Worm (Caenorhabditis elegans): ENCODE data around the gene ssq-3.

The ssq-3 gene

DNA sequence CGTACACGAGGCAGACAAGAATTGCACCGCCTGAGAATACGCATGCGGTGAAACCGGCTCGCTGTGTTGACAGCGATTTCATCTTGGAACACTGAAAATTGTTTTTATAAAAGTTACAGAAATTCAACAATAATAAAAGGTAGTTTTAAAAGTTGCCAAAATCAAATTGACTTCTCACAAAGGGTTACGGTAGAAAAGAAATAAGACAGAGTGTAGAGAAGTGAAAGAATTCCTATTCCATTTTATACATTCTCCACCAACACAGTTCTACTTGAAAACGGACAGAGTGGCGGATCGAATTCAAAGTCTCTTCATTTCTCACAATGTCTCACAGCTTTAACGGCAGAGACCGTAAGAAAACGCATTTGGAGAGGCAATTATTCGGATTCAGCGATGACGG is 41.0 kb downstream of the ssq-3 start, which contains the start of gene col-113:
col-113 (minus strand) TSS at position 101 of the 400 bp plus-strand sequence.
- TF ChIP-seq zag-1 (tag; optimal IDR thresholded peaks at IDR 0.05) (no peak), egl-5 (tag; optimal IDR thresholded peaks at IDR 0.05) (no peak), fkh-2 (tag; optimal IDR thresholded peaks at IDR 0.05) (no peak), ceh-9 (tag; optimal IDR thresholded peaks at IDR 0.05) (no peak), nhr-67 (tag; optimal IDR thresholded peaks at IDR 0.05) (no peak)

DNA sequence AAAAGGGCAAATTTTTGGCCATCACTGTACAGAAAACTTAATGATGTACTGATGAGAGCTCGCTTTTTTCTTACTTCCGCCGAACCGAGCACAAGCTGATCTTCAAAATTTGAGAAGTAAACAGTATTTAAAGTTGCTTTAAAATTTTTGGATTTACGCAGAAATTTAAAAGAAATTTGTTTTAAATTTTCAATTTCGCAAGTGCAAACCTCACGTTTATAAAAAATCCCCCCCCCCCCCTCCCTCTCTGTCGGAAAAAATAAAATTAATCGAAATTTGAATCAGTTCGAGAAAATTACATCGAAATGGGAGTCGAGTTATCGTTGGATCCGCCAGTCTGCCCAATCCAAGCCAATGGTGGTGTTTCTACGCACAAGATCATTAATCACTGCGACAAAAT is 42.0 kb downstream of the ssq-3 start, which contains the start of gene C34D4.3:
C34D4.3 (plus strand) TSS at position 301 of the 400 bp plus-strand sequence.
- TF ChIP-seq nhr-77 (tag; optimal IDR thresholded peaks at IDR 0.05) (no peak), lin-15B (tag; optimal IDR thresholded peaks at IDR 0.05) (no peak), ceh-82 (tag; optimal IDR thresholded peaks at IDR 0.05) (no peak), mdl-1 (tag; optimal IDR thresholded peaks at IDR 0.05) (no peak), jun-1 (tag; optimal IDR thresholded peaks at IDR 0.05) (no peak), unc-39 (tag; optimal IDR thresholded peaks at IDR 0.05) (no peak), skn-1 (tag; optimal IDR thresholded peaks at IDR 0.05) (no peak), pqm-1 (tag; optimal IDR thresholded peaks at IDR 0.05) (no peak), ztf-11 (tag; optimal IDR thresholded peaks at IDR 0.05) (no peak), elt-2 (tag; optimal IDR thresholded peaks at IDR 0.05) (no peak), nhr-11 (tag; optimal IDR thresholded peaks at IDR 0.05) (no peak), zag-1 (tag; optimal IDR thresholded peaks at IDR 0.05) (no peak), unc-62 (GFP tag; optimal IDR thresholded peaks at IDR 0.05) (no peak), nhr-12 (tag; optimal IDR thresholded peaks at IDR 0.05) (no peak), nfya-1 (tag; optimal IDR thresholded peaks at IDR 0.05; ENCODE audit: insufficient read depth) (no peak)

DNA sequence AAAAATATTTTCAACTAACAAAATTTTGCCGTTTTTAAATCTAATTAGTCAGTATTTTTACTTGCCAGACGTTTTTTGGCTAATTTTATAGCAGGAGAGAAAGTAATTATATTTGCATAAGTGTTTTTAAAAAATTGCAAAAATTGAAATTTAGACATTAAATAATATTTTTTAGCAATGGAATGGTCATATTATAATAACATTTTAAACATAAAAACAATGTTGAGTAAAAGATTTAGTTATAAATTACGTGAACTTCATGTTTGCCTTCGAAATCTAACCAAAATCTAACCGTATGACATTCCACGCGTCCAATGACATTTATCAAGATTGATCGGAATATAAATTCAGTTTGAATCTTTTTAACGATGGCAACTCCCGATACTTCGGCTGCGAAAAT is 43.0 kb downstream of the ssq-3 start, which contains the start of gene C34D4.2:
C34D4.2 (plus strand) TSS at position 301 of the 400 bp plus-strand sequence.
- TF ChIP-seq unc-62 (GFP tag; optimal IDR thresholded peaks at IDR 0.05) (no peak), ztf-4 (tag; optimal IDR thresholded peaks at IDR 0.05) (no peak), daf-12 (tag; optimal IDR thresholded peaks at IDR 0.05) (no peak), ama-1 (optimal IDR thresholded peaks at IDR 0.05) (no peak), lin-39 (tag; optimal IDR thresholded peaks at IDR 0.05) (no peak), nhr-67 (tag; optimal IDR thresholded peaks at IDR 0.05) (no peak), ceh-28 (tag; optimal IDR thresholded peaks at IDR 0.05) (no peak), ceh-9 (tag; optimal IDR thresholded peaks at IDR 0.05) (no peak), fkh-2 (tag; optimal IDR thresholded peaks at IDR 0.05) (no peak), R02D3.7 (tag; optimal IDR thresholded peaks at IDR 0.05) (no peak), nhr-43 (tag; optimal IDR thresholded peaks at IDR 0.05; ENCODE audit: poor library complexity, severe bottlenecking) (no peak), ceh-82 (tag; optimal IDR thresholded peaks at IDR 0.05) (no peak), egl-27 (tag; optimal IDR thresholded peaks at IDR 0.05) (no peak), mml-1 (tag; optimal IDR thresholded peaks at IDR 0.05) (no peak), nhr-28 (tag; optimal IDR thresholded peaks at IDR 0.05) (no peak), hmg-11 (tag; optimal IDR thresholded peaks at IDR 0.05) (no peak), ZK546.5 (tag; optimal IDR thresholded peaks at IDR 0.05) (no peak), aly-2 (tag; optimal IDR thresholded peaks at IDR 0.05) (no peak), nfya-1 (tag; optimal IDR thresholded peaks at IDR 0.05; ENCODE audit: insufficient read depth) (no peak), pqm-1 (tag; optimal IDR thresholded peaks at IDR 0.05) (no peak)

DNA sequence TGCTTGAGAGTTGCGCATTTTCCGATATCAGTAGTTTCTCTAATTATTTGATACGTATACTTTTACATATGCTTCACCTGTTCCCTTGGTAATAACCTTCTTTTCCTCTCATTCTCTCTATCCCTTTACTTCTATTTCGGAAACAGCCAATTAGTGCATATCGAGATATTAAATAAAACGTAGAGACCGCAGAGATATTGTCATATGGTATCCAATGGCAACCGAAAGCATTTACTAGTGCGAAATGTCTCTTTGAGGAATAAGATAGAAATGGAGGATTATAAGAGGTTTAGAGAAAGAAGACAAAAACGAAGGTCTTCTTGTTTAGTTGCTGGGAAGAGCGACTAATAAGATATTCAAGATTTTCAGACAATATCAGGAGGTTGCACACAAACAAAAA is 45.0 kb downstream of the ssq-3 start, which contains the start of gene maph-9:
maph-9 (plus strand) TSS at position 273 of the 400 bp plus-strand sequence.
- TF ChIP-seq zag-1 (tag; optimal IDR thresholded peaks at IDR 0.05) (no peak), ZK546.5 (tag; optimal IDR thresholded peaks at IDR 0.05) (no peak), jun-1 (tag; optimal IDR thresholded peaks at IDR 0.05) (no peak), aly-2 (tag; optimal IDR thresholded peaks at IDR 0.05) (no peak), sea-2 (GFP tag; optimal IDR thresholded peaks at IDR 0.05) (no peak), daf-12 (tag; optimal IDR thresholded peaks at IDR 0.05) (no peak), unc-62 (GFP tag; optimal IDR thresholded peaks at IDR 0.05) (no peak), ama-1 (optimal IDR thresholded peaks at IDR 0.05) (no peak), ceh-9 (tag; optimal IDR thresholded peaks at IDR 0.05) (no peak), egl-5 (tag; optimal IDR thresholded peaks at IDR 0.05) (no peak), mdl-1 (tag; optimal IDR thresholded peaks at IDR 0.05) (no peak)

DNA sequence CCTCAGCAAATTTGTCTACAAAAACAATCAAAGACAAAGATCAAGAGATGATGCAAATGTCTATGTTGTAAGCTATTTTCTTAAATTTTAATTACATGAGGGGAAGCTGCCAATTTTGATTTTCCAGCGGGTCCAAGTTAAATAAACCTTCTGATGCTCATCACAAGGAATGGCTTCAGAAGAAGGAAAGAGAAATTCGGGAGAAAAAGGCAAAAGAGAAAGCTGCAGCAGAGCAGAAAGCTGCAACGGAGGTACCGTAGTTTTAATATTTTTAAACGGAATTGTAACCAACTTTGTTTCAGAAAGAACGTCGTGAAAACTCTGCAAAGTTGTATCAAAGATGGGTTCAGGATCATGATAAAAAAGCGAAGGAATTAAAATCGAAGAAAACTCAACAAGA is 46.8 kb downstream of the ssq-3 start:
- TF ChIP-seq egl-27 (tag; optimal IDR thresholded peaks at IDR 0.05) (no peak), ZK546.5 (tag; optimal IDR thresholded peaks at IDR 0.05) (no peak), daf-12 (tag; optimal IDR thresholded peaks at IDR 0.05) (no peak), elt-1 (tag; optimal IDR thresholded peaks at IDR 0.05) (no peak), nhr-237 (tag; optimal IDR thresholded peaks at IDR 0.05) (no peak), nhr-76 (tag; optimal IDR thresholded peaks at IDR 0.05) (no peak), elt-3 (tag; optimal IDR thresholded peaks at IDR 0.05) (no peak), ztf-4 (tag; optimal IDR thresholded peaks at IDR 0.05) (no peak), fos-1 (tag; optimal IDR thresholded peaks at IDR 0.05) (no peak), ama-1 (optimal IDR thresholded peaks at IDR 0.05) (no peak), R02D3.7 (tag; optimal IDR thresholded peaks at IDR 0.05) (no peak), ceh-16 (tag; optimal IDR thresholded peaks at IDR 0.05) (no peak), fkh-2 (tag; optimal IDR thresholded peaks at IDR 0.05) (no peak), sea-2 (GFP tag; optimal IDR thresholded peaks at IDR 0.05) (no peak)

All from whole organism, L3 larva.